Worm (Caenorhabditis elegans) whole organism, L2 larva: ENCODE data around the gene pals-25.

ENCODE experiments used
- F13H6.1 ChIP-seq: sonication (generic microtip); optimal IDR thresholded peaks from 2 replicates; lab custom pipeline; 2016; ENCODE audit warnings: missing genetic modification characterization, missing compliant biosample characterization
- R02D3.7 ChIP-seq: fragments of 150-350 bp; optimal IDR thresholded peaks from 2 replicates; lab custom pipeline; 2014; ENCODE audit warnings: missing biosample characterization, missing genetic modification characterization
- ZK546.5 ChIP-seq: sonication (generic microtip); optimal IDR thresholded peaks from 2 replicates; lab custom pipeline; 2017; ENCODE audit warnings: missing biosample characterization, missing genetic modification characterization
- alr-1 ChIP-seq: fragments of 150-350 bp; optimal IDR thresholded peaks from 2 replicates; lab custom pipeline; 2014; ENCODE audit warnings: missing biosample characterization, missing genetic modification characterization
- aly-2 ChIP-seq: fragments of 150-350 bp; optimal IDR thresholded peaks from 2 replicates; lab custom pipeline; 2014; ENCODE audit warnings: missing biosample characterization, missing genetic modification characterization
- ama-1 ChIP-seq: fragments of 150-350 bp; optimal IDR thresholded peaks from 2 replicates; lab custom pipeline; 2018; ENCODE audit warnings: inconsistent platforms
- ceh-82 ChIP-seq: fragments of 150-350 bp; optimal IDR thresholded peaks from 2 replicates; lab custom pipeline; 2014; ENCODE audit warnings: missing biosample characterization, missing genetic modification characterization
- crh-2 ChIP-seq: sonication (generic microtip); optimal IDR thresholded peaks from 2 replicates; lab custom pipeline; 2017; ENCODE audit warnings: missing biosample characterization, missing genetic modification characterization
- egl-27 ChIP-seq: sonication (generic microtip); optimal IDR thresholded peaks from 3 replicates; lab custom pipeline; 2017; ENCODE audit warnings: missing biosample characterization, missing genetic modification reagents, missing genetic modification characterization
- fos-1 ChIP-seq: fragments of 150-350 bp; optimal IDR thresholded peaks from 2 replicates; lab custom pipeline; 2014; ENCODE audit warnings: missing biosample characterization, missing genetic modification characterization
- gmeb-1 ChIP-seq: fragments of 150-350 bp; optimal IDR thresholded peaks from 2 replicates; lab custom pipeline; 2014; ENCODE audit warnings: missing biosample characterization, missing genetic modification characterization
- lin-11 ChIP-seq: fragments of 150-350 bp; sonication (generic microtip); optimal IDR thresholded peaks from 2 replicates; lab custom pipeline; 2014; ENCODE audit warnings: missing biosample characterization, missing genetic modification characterization, inconsistent platforms, mixed read lengths
- lin-13 ChIP-seq: fragments of 150-350 bp; optimal IDR thresholded peaks from 2 replicates; lab custom pipeline; 2014; ENCODE audit warnings: missing biosample characterization, missing genetic modification reagents, missing genetic modification characterization
- lin-39 ChIP-seq: fragments of 150-350 bp; optimal IDR thresholded peaks from 2 replicates; lab custom pipeline; 2014; ENCODE audit warnings: missing biosample characterization, missing genetic modification reagents, missing genetic modification characterization
- mbf-1 ChIP-seq: sonication (generic microtip); optimal IDR thresholded peaks from 2 replicates; lab custom pipeline; 2017; ENCODE audit warnings: missing biosample characterization, missing genetic modification characterization
- nhr-10 ChIP-seq: sonication (generic microtip); optimal IDR thresholded peaks from 2 replicates; lab custom pipeline; 2017; ENCODE audit warnings: missing biosample characterization, missing genetic modification characterization
- nhr-11 ChIP-seq: fragments of 150-350 bp; optimal IDR thresholded peaks from 2 replicates; lab custom pipeline; 2014; ENCODE audit warnings: missing biosample characterization, missing genetic modification characterization
- nhr-12 ChIP-seq: fragments of 150-350 bp; optimal IDR thresholded peaks from 2 replicates; lab custom pipeline; 2014; ENCODE audit warnings: missing biosample characterization, missing genetic modification characterization
- nhr-129 ChIP-seq: fragments of 150-350 bp; optimal IDR thresholded peaks from 2 replicates; lab custom pipeline; 2014; ENCODE audit warnings: missing biosample characterization, missing genetic modification characterization
- nhr-23 ChIP-seq: fragments of 150-350 bp; optimal IDR thresholded peaks from 2 replicates; lab custom pipeline; 2014; ENCODE audit warnings: missing biosample characterization, missing genetic modification reagents, missing genetic modification characterization
- nhr-237 ChIP-seq: fragments of 150-350 bp; optimal IDR thresholded peaks from 2 replicates; lab custom pipeline; 2014; ENCODE audit warnings: missing biosample characterization, missing genetic modification characterization
- nhr-25 ChIP-seq: fragments of 150-350 bp; sonication (generic microtip); optimal IDR thresholded peaks from 3 replicates; lab custom pipeline; 2014; ENCODE audit warnings: missing biosample characterization, missing genetic modification characterization
- nhr-6 ChIP-seq: fragments of 150-350 bp; optimal IDR thresholded peaks from 2 replicates; lab custom pipeline; 2014; ENCODE audit warnings: missing biosample characterization, missing genetic modification characterization
- nhr-77 ChIP-seq: fragments of 150-350 bp; optimal IDR thresholded peaks from 2 replicates; lab custom pipeline; 2014; ENCODE audit warnings: missing biosample characterization, missing genetic modification characterization
- peb-1 ChIP-seq: fragments of 150-350 bp; optimal IDR thresholded peaks from 2 replicates; lab custom pipeline; 2014; ENCODE audit warnings: missing biosample characterization, missing genetic modification characterization
- skn-1 ChIP-seq: sonication (generic microtip); optimal IDR thresholded peaks from 2 replicates; lab custom pipeline; 2017; ENCODE audit warnings: missing biosample characterization, missing genetic modification characterization
- sma-3 ChIP-seq: sonication (generic microtip); optimal IDR thresholded peaks from 2 replicates; lab custom pipeline; 2016; ENCODE audit warnings: missing genetic modification reagents, missing genetic modification characterization, missing compliant biosample characterization
- sma-9 ChIP-seq, 2 experiments: fragments of 150-350 bp in 1 of 2; sonication (generic microtip) in 1 of 2; optimal IDR thresholded peaks; 2 replicates each; lab custom pipeline; 2014 to 2016; ENCODE audit warnings: missing genetic modification characterization in 2 of 2, mild to moderate bottlenecking in 1 of 2, missing biosample characterization in 1 of 2, missing compliant biosample characterization in 1 of 2, missing genetic modification reagents in 1 of 2, moderate library complexity in 1 of 2
- snpc-4 ChIP-seq: fragments of 150-350 bp; optimal IDR thresholded peaks from 2 replicates; lab custom pipeline; 2014; ENCODE audit warnings: missing biosample characterization, missing genetic modification characterization
- unc-39 ChIP-seq: fragments of 150-350 bp; optimal IDR thresholded peaks from 2 replicates; lab custom pipeline; 2014; ENCODE audit warnings: missing biosample characterization, missing genetic modification characterization
- unc-55 ChIP-seq: fragments of 150-350 bp; sonication (generic microtip); optimal IDR thresholded peaks from 3 replicates; lab custom pipeline; 2014; ENCODE audit warnings: missing biosample characterization, missing genetic modification reagents, missing genetic modification characterization
- unc-62 ChIP-seq: fragments of 150-350 bp; optimal IDR thresholded peaks from 2 replicates; lab custom pipeline; 2014; ENCODE audit warnings: missing biosample characterization, missing genetic modification reagents, missing genetic modification characterization
- zag-1 ChIP-seq: fragments of 150-350 bp; optimal IDR thresholded peaks from 2 replicates; lab custom pipeline; 2014; ENCODE audit warnings: missing biosample characterization, missing genetic modification characterization
- ztf-11 ChIP-seq: sonication (generic microtip); optimal IDR thresholded peaks from 2 replicates; lab custom pipeline; 2017; ENCODE audit warnings: missing biosample characterization, missing genetic modification characterization
- ztf-4 ChIP-seq: fragments of 150-350 bp; optimal IDR thresholded peaks from 2 replicates; lab custom pipeline; 2014; ENCODE audit warnings: missing biosample characterization, missing genetic modification characterization

Gene pals-25

DNA sequence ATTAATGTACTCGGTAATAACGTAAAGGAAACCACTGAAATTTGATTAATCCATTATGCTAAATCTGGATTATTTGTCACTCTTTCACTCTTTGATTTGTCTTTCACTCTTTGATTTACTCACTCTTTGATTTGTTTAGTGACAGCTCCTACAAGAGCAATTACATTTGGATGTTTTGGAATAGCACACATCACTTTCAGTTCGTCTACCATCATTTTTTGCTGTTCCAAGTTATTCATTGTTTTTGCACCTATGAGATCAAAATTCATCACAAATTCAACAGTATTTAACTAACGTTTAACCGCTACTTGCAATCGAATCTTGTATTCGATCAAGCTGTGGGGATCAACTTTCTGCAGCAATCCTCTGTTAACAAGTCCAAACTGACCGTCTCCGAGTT is 14.8 kb downstream of the pals-25 start:
- TF ChIP-seq sma-3 (GFP tag; lab: Kevin White, UChicago) (no peak), nhr-6 (tag; lab: Kevin White, UChicago) (no peak), aly-2 (no peak), sma-9 (GFP tag; optimal IDR thresholded peaks at IDR 0.05; lab: Kevin White, UChicago) (no peak), sma-9 (tag; optimal IDR thresholded peaks at IDR 0.05; lab: Kevin White, UChicago) (no peak), F13H6.1 (tag; lab: Kevin White, UChicago) (no peak), nhr-23 (no peak), lin-11 (tag; lab: Kevin White, UChicago) (no peak)

DNA sequence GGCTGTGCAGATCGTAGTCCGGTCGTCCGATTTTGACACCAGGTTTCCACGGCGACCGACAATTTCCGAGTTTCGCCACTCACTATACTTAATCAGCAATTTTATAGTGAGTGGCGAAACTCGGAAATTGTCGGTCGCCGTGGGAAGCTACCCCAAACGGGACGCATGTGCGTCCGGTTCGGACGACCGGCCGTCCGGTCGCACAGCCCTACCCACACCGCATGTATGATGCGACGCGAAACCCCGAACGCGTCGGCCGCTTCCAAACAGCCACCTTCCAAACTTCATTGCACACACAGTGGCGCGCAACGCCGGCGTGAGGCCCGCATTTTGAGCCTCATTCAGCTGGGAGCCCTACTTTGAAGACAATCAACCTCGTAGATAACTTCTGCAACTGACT is 16.8 kb downstream of the pals-25 start:
- TF ChIP-seq R02D3.7 (tag; lab: Kevin White, UChicago) (no peak), alr-1 (tag; lab: Kevin White, UChicago) (no peak), ceh-82 (tag; lab: Kevin White, UChicago) (no peak), egl-27 (no peak), nhr-25 (tag; lab: Kevin White, UChicago) (no peak), nhr-10 (tag; lab: Kevin White, UChicago) (no peak), lin-11 (tag; lab: Kevin White, UChicago) (no peak), unc-39 (no peak), ztf-11 (tag; lab: Kevin White, UChicago) (no peak), snpc-4 (no peak), ama-1 (no peak), nhr-237 (tag; lab: Kevin White, UChicago) (no peak), zag-1 (tag; lab: Kevin White, UChicago) (no peak), nhr-23 (no peak), ztf-4 (tag; lab: Kevin White, UChicago) (no peak), gmeb-1 (tag; lab: Kevin White, UChicago) (no peak)

DNA sequence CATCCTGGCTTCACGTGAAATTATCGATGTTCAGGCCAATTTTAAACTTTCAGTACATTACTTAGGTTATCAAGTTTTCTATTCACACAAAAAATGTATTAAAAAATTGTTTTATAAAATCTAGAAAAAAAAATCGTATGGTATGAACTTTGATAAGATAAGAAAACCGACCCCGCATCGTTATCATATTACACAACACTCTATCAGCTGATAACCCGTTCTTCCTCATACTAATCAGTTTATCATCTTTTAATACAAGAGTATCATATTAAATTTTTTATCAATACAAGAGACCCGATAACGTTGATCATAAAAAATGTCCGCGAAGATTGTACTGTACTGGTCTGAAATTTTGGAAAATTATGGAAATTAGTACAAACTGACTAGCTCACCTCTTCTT is 19.9 kb downstream of the pals-25 start:
- TF ChIP-seq crh-2 (tag; lab: Kevin White, UChicago) (peak; percentile 71), gmeb-1 (tag; lab: Kevin White, UChicago) (peak; percentile 61), nhr-129 (tag; lab: Kevin White, UChicago) (no peak), egl-27 (peak; percentile 55), nhr-23 (no peak), fos-1 (tag; lab: Kevin White, UChicago) (peak; percentile 100), unc-62 (GFP tag; lab: Kevin White, UChicago) (no peak), skn-1 (peak; percentile 34), nhr-237 (tag; lab: Kevin White, UChicago) (no peak), sma-9 (GFP tag; optimal IDR thresholded peaks at IDR 0.05; lab: Kevin White, UChicago) (peak; percentile 72), sma-9 (tag; optimal IDR thresholded peaks at IDR 0.05; lab: Kevin White, UChicago) (no peak), nhr-11 (no peak), nhr-6 (tag; lab: Kevin White, UChicago) (no peak), sma-3 (GFP tag; lab: Kevin White, UChicago) (peak; percentile 17)

DNA sequence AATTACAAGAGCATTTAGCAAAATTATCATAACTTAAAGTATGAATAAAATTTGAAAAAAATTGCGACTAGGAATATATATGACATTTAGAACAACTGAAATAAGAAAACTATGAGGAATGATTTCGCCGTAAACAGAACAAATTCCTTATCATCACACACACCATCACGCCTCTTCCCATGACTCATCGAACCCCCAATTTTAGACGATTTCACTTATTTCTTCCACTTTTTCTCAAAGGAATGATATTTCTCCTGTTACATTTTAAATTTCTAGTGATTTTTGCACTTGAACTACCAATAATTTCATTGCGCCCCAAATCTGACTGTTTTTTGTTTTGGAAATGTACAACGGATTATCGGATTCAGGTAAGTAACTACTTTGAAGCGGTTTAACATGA is 22.4 kb downstream of the pals-25 start, which contains the start of the genes zig-13 and ver-1:
Gene zig-13 (minus strand): TSS at position 101 of the 400 bp plus-strand sequence.
Gene ver-1 (plus strand): TSS at position 180 of the 400 bp plus-strand sequence.
- TF ChIP-seq nhr-12 (no peak), ZK546.5 (tag; lab: Kevin White, UChicago) (no peak), nhr-6 (tag; lab: Kevin White, UChicago) (no peak), nhr-10 (tag; lab: Kevin White, UChicago) (no peak), R02D3.7 (tag; lab: Kevin White, UChicago) (no peak), unc-39 (no peak), sma-9 (GFP tag; optimal IDR thresholded peaks at IDR 0.05; lab: Kevin White, UChicago) (no peak), sma-9 (tag; optimal IDR thresholded peaks at IDR 0.05; lab: Kevin White, UChicago) (no peak), peb-1 (tag; lab: Kevin White, UChicago) (no peak), mbf-1 (tag; lab: Kevin White, UChicago) (no peak), sma-3 (GFP tag; lab: Kevin White, UChicago) (no peak), unc-55 (GFP tag; lab: Kevin White, UChicago) (no peak), lin-39 (tag; lab: Kevin White, UChicago) (no peak), unc-62 (GFP tag; lab: Kevin White, UChicago) (no peak), ama-1 (no peak), nhr-77 (tag; lab: Kevin White, UChicago) (no peak), lin-13 (GFP tag; lab: Kevin White, UChicago) (no peak)
